Fruit fly (Drosophila melanogaster) whole organism, embryonic: ENCODE measurements around the gene Ccdc114.

Experiments
- Bteb2 ChIP-seq: fragments of 200-800 bp; sonication (Bioruptor generic); optimal IDR thresholded peaks from 2 replicates; lab custom pipeline; 2016; ENCODE audit warnings: missing biosample characterization, missing genetic modification characterization
- CG10654 ChIP-seq: fragments of 200-800 bp; sonication (Bioruptor generic); optimal IDR thresholded peaks from 2 replicates; lab custom pipeline; 2016; ENCODE audit warnings: missing biosample characterization, missing genetic modification characterization
- CG11085 ChIP-seq: fragments of 200-800 bp; sonication (Bioruptor generic); IDR thresholded peaks from 2 replicates; pipeline ENCODE4 v1.3.6; 2022; ENCODE audit warnings: missing biosample characterization, missing genetic modification characterization
- CG11504 ChIP-seq: fragments of 200-800 bp; sonication (Bioruptor generic); optimal IDR thresholded peaks from 3 replicates; lab custom pipeline; 2019; ENCODE audit warnings: missing biosample characterization, mild to moderate bottlenecking, missing genetic modification characterization, moderate library complexity
- CG12391 ChIP-seq: fragments of 200-800 bp; sonication (Bioruptor generic); optimal IDR thresholded peaks from 3 replicates; lab custom pipeline; 2018; ENCODE audit warnings: missing biosample characterization, mild to moderate bottlenecking, missing genetic modification characterization, moderate library complexity
- CG12769 ChIP-seq: fragments of 200-800 bp; sonication (Bioruptor generic); optimal IDR thresholded peaks from 2 replicates; lab custom pipeline; 2019; ENCODE audit warnings: missing biosample characterization, mild to moderate bottlenecking, missing genetic modification characterization, moderate library complexity
- CG13424 ChIP-seq: fragments of 200-800 bp; sonication (Bioruptor generic); optimal IDR thresholded peaks from 2 replicates; lab custom pipeline; 2019; ENCODE audit warnings: missing biosample characterization, mild to moderate bottlenecking, missing genetic modification characterization, moderate library complexity
- CG13624 ChIP-seq: fragments of 200-800 bp; sonication (Bioruptor generic); optimal IDR thresholded peaks from 2 replicates; lab custom pipeline; 2016; ENCODE audit warnings: missing biosample characterization, missing genetic modification characterization
- CG14441 ChIP-seq: fragments of 200-800 bp; sonication (Bioruptor generic); IDR thresholded peaks from 2 replicates; pipeline ENCODE4 v1.3.6; 2022; ENCODE audit warnings: missing biosample characterization, missing genetic modification characterization
- CG1529 ChIP-seq: fragments of 200-800 bp; sonication (Bioruptor generic); optimal IDR thresholded peaks from 3 replicates; lab custom pipeline; 2018; ENCODE audit warnings: missing biosample characterization, missing genetic modification characterization
- CG17328 ChIP-seq: fragments of 200-800 bp; sonication (Bioruptor generic); IDR thresholded peaks from 2 replicates; pipeline ENCODE4 v1.3.6; 2022; ENCODE audit warnings: missing biosample characterization, missing genetic modification characterization
- CG17612 ChIP-seq: fragments of 200-800 bp; sonication (Bioruptor generic); IDR thresholded peaks from 2 replicates; pipeline ENCODE4 v1.3.6; 2022; ENCODE audit warnings: missing biosample characterization, missing genetic modification characterization
- CG30020 ChIP-seq: fragments of 200-800 bp; optimal IDR thresholded peaks from 2 replicates; lab custom pipeline; 2019; ENCODE audit warnings: missing biosample characterization, mild to moderate bottlenecking, missing genetic modification characterization, moderate library complexity
- CG31224 ChIP-seq: fragments of 200-800 bp; sonication (Bioruptor generic); IDR thresholded peaks from 2 replicates; pipeline ENCODE4 v1.3.6; 2022; ENCODE audit warnings: missing biosample characterization, missing genetic modification characterization
- CG31441 ChIP-seq: fragments of 200-800 bp; sonication (Bioruptor generic); IDR thresholded peaks from 2 replicates; pipeline ENCODE4 v1.3.6; 2022; ENCODE audit warnings: missing biosample characterization, missing genetic modification characterization
- CG34224 ChIP-seq: fragments of 200-800 bp; sonication (Bioruptor generic); IDR thresholded peaks from 3 replicates; pipeline ENCODE4 v1.3.6; 2022; ENCODE audit warnings: missing biosample characterization, missing genetic modification characterization; ENCODE audit not compliant: partially characterized antibody
- CG6813 ChIP-seq: fragments of 200-800 bp; sonication (Bioruptor generic); optimal IDR thresholded peaks from 2 replicates; lab custom pipeline; 2017; ENCODE audit warnings: missing biosample characterization, missing genetic modification characterization, mild to moderate bottlenecking, moderate library complexity, missing genetic modification reagents
- CG9609 ChIP-seq: fragments of 200-800 bp; sonication (Bioruptor generic); optimal IDR thresholded peaks from 3 replicates; lab custom pipeline; 2016; ENCODE audit warnings: missing biosample characterization, missing genetic modification characterization
- CG9876 ChIP-seq: fragments of 200-800 bp; sonication (Bioruptor generic); optimal IDR thresholded peaks from 2 replicates; lab custom pipeline; 2016; ENCODE audit warnings: missing biosample characterization, missing genetic modification characterization
- CkIIα-i1 ChIP-seq: fragments of 200-800 bp; sonication (Bioruptor generic); IDR thresholded peaks from 2 replicates; pipeline ENCODE4 v1.3.6; 2022; ENCODE audit warnings: missing biosample characterization, missing genetic modification characterization
- H2.0 ChIP-seq: fragments of 200-800 bp; sonication (Bioruptor generic); IDR thresholded peaks from 2 replicates; pipeline ENCODE4 v1.3.6; 2022; ENCODE audit warnings: missing biosample characterization, missing genetic modification characterization
- Hr3 ChIP-seq: fragments of 200-800 bp; sonication (Bioruptor generic); optimal IDR thresholded peaks from 3 replicates; lab custom pipeline; 2016; ENCODE audit warnings: missing biosample characterization, missing genetic modification characterization
- MBD-R2 ChIP-seq: fragments of 200-800 bp; sonication (Bioruptor generic); IDR thresholded peaks from 2 replicates; pipeline ENCODE4 v1.3.6; 2022; ENCODE audit warnings: missing biosample characterization, missing genetic modification characterization
- Max ChIP-seq: fragments of 200-800 bp; sonication (Bioruptor generic); optimal IDR thresholded peaks from 2 replicates; lab custom pipeline; 2016; ENCODE audit warnings: missing biosample characterization, mild to moderate bottlenecking, missing genetic modification characterization
- Optix ChIP-seq: fragments of 200-800 bp; sonication (Bioruptor generic); IDR thresholded peaks from 3 replicates; pipeline ENCODE4 v1.3.6; 2022; ENCODE audit warnings: missing biosample characterization, missing genetic modification characterization
- Poxn ChIP-seq: fragments of 200-800 bp; sonication (Bioruptor generic); IDR thresholded peaks from 2 replicates; pipeline ENCODE4 v1.3.6; 2022; ENCODE audit warnings: missing biosample characterization, missing genetic modification characterization
- ash1 ChIP-seq: fragments of 200-800 bp; sonication (Bioruptor generic); optimal IDR thresholded peaks from 2 replicates; lab custom pipeline; 2018; ENCODE audit warnings: missing biosample characterization, mild to moderate bottlenecking, missing genetic modification characterization
- chif ChIP-seq, 2 experiments: fragments of 200-800 bp; sonication (Bioruptor generic); optimal IDR thresholded peaks; 3 replicates each; lab custom pipeline; 2016; ENCODE audit warnings: missing biosample characterization in 2 of 2, missing genetic modification characterization in 2 of 2
- chn ChIP-seq: fragments of 200-800 bp; sonication (Bioruptor generic); optimal IDR thresholded peaks from 2 replicates; lab custom pipeline; 2016; ENCODE audit warnings: missing biosample characterization, missing genetic modification characterization
- disco-r ChIP-seq: fragments of 200-800 bp; sonication (Bioruptor generic); optimal IDR thresholded peaks from 2 replicates; lab custom pipeline; 2016; ENCODE audit warnings: missing biosample characterization, missing genetic modification characterization
- dmrt99B ChIP-seq: fragments of 200-800 bp; sonication (Bioruptor generic); optimal IDR thresholded peaks from 2 replicates; lab custom pipeline; 2018; ENCODE audit warnings: missing biosample characterization, mild to moderate bottlenecking, missing genetic modification characterization, moderate library complexity
- eve ChIP-seq, 2 experiments: fragments of >200 bp; optimal IDR thresholded peaks; 2 replicates each; lab custom pipeline; 2017; ENCODE audit warnings: missing biosample characterization in 2 of 2, missing genetic modification characterization in 2 of 2
- fru ChIP-seq: fragments of >200 bp; optimal IDR thresholded peaks from 2 replicates; lab custom pipeline; 2017
- gro ChIP-seq: fragments of 200-800 bp; sonication (Bioruptor generic); optimal IDR thresholded peaks from 2 replicates; lab custom pipeline; 2016; ENCODE audit warnings: missing biosample characterization, missing genetic modification characterization
- hth ChIP-seq: fragments of >200 bp; optimal IDR thresholded peaks from 2 replicates; lab custom pipeline; 2017; ENCODE audit warnings: inconsistent platforms
- jigr1 ChIP-seq: fragments of 200-800 bp; sonication (Bioruptor generic); IDR thresholded peaks from 3 replicates; pipeline ENCODE4 v1.3.6; 2022; ENCODE audit warnings: missing biosample characterization, missing genetic modification characterization
- jing ChIP-seq: fragments of 200-800 bp; sonication (Bioruptor generic); optimal IDR thresholded peaks from 2 replicates; lab custom pipeline; 2018; ENCODE audit warnings: missing biosample characterization, mild to moderate bottlenecking, missing genetic modification characterization
- ken ChIP-seq: fragments of 200-800 bp; sonication (Bioruptor generic); IDR thresholded peaks from 3 replicates; pipeline ENCODE4 v1.3.6; 2022; ENCODE audit warnings: missing biosample characterization, missing genetic modification characterization
- klu ChIP-seq: fragments of 200-800 bp; sonication (Bioruptor generic); IDR thresholded peaks from 2 replicates; pipeline ENCODE4 v1.3.6; 2022; ENCODE audit warnings: missing biosample characterization, missing genetic modification characterization
- mirr ChIP-seq: fragments of 200-800 bp; sonication (Bioruptor generic); optimal IDR thresholded peaks from 3 replicates; lab custom pipeline; 2018; ENCODE audit warnings: missing biosample characterization, mild to moderate bottlenecking, missing genetic modification characterization
- p53 ChIP-seq: fragments of 200-800 bp; sonication (Bioruptor generic); optimal IDR thresholded peaks from 2 replicates; lab custom pipeline; 2016; ENCODE audit warnings: missing biosample characterization, missing genetic modification characterization
- pho ChIP-seq: fragments of 200-800 bp; sonication (Bioruptor generic); optimal IDR thresholded peaks from 2 replicates; lab custom pipeline; 2016; ENCODE audit warnings: missing biosample characterization, missing genetic modification characterization
- psq ChIP-seq: fragments of 200-800 bp; sonication (Bioruptor generic); optimal IDR thresholded peaks from 2 replicates; lab custom pipeline; 2017; ENCODE audit warnings: missing biosample characterization, missing genetic modification characterization
- salm ChIP-seq: fragments of 200-800 bp; sonication (Bioruptor generic); optimal IDR thresholded peaks from 2 replicates; lab custom pipeline; 2018; ENCODE audit warnings: missing biosample characterization, mild to moderate bottlenecking, missing genetic modification characterization
- scrt ChIP-seq: fragments of 200-800 bp; sonication (Bioruptor generic); optimal IDR thresholded peaks from 2 replicates; lab custom pipeline; 2018; ENCODE audit warnings: missing biosample characterization, mild to moderate bottlenecking, missing genetic modification characterization, moderate library complexity
- sens-2 ChIP-seq: fragments of 200-800 bp; sonication (Bioruptor generic); IDR thresholded peaks from 2 replicates; pipeline ENCODE4 v1.3.6; 2022; ENCODE audit warnings: missing biosample characterization, missing genetic modification characterization
- slbo ChIP-seq: fragments of 200-800 bp; sonication (Bioruptor generic); IDR thresholded peaks from 2 replicates; pipeline ENCODE4 v1.3.6; 2022; ENCODE audit warnings: missing biosample characterization, missing genetic modification characterization
- ttk ChIP-seq: fragments of 200-800 bp; sonication (Bioruptor generic); IDR thresholded peaks from 2 replicates; pipeline ENCODE4 v2.1.2; 2022; ENCODE audit warnings: missing biosample characterization, missing genetic modification characterization
- tup ChIP-seq: fragments of 200-800 bp; sonication (Bioruptor generic); optimal IDR thresholded peaks from 2 replicates; lab custom pipeline; 2016; ENCODE audit warnings: missing biosample characterization, mild to moderate bottlenecking, missing genetic modification characterization, moderate library complexity
- unpg ChIP-seq: fragments of 200-800 bp; sonication (Bioruptor generic); optimal IDR thresholded peaks from 3 replicates; lab custom pipeline; 2018; ENCODE audit warnings: missing biosample characterization, mild to moderate bottlenecking, missing genetic modification characterization, moderate library complexity
- z ChIP-seq: fragments of 200-800 bp; sonication (Bioruptor generic); IDR thresholded peaks from 3 replicates; pipeline ENCODE4 v1.3.6; 2022; ENCODE audit warnings: missing biosample characterization, missing genetic modification characterization

Gene Ccdc114

DNA sequence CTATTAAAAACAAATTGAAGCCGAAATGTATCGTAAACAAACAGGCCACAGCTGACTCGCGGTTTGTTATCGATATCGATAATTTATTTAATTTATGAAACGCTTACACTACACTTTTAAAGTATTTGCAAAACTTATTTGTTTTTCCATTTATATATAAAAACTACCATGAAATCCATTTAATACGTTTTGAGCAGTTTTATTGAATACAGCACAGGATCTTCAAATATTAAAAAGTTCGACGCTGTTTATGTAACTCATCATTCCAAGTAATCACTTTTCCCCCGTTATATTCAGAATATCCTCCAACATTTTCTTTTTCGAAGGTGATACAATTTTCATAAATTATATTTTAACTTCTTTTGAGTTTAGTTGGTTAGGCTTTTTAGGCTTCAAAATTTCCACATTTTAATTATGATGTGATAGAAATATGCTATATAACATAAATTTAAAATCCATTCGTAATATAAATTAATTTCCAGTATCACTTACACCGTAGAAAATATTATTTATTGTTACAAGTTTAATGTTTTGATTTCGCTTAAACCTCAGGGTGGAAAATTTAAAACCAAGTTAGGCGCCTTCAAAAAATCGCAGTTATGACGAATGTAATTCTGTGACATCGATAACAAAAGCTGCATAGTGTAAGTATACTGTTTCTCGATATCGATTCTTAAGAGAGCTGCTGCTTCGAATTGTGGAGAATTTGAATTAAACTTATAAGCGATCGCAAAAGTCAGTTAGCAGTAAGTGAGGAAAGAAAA lies 22.6 kb upstream of the Ccdc114 start, which contains the start of the genes CG10324 and CCT3 (continued):
- TF ChIP-seq Poxn (GFP tag; lab: Robert Waterston, UW): no peak
- peak; percentile 45 for TF ChIP-seq Bteb2
- TF ChIP-seq Max (GFP tag; lab: Kevin White, UChicago): peak; percentile 53
- peak; percentile 62 for TF ChIP-seq Hr3 (GFP tag; lab: Kevin White, UChicago)
- no peak for TF ChIP-seq dmrt99B
- peak; percentile 39; the same call in 1 of the 2 replicates for TF ChIP-seq CG14441 (GFP tag; lab: Robert Waterston, UW)
- peak; percentile 16 for TF ChIP-seq psq (GFP tag; lab: Kevin White, UChicago)
- peak; percentile 74 for TF ChIP-seq CG31441 (GFP tag; lab: Robert Waterston, UW)
- peak; percentile 72 for TF ChIP-seq slbo (GFP tag; lab: Robert Waterston, UW)
- peak; percentile 55 for TF ChIP-seq ttk (GFP tag; lab: Robert Waterston, UW)
- no peak for TF ChIP-seq CG6813 (GFP tag; lab: Kevin White, UChicago)
- peak; percentile 75 for TF ChIP-seq MBD-R2
- TF ChIP-seq CG11085 (GFP tag; lab: Robert Waterston, UW): no peak
- TF ChIP-seq CG12769: no peak
- peak; percentile 59 for TF ChIP-seq chn (GFP tag; lab: Kevin White, UChicago)
- TF ChIP-seq CG34224 (GFP tag; lab: Robert Waterston, UW): no peak; the same call in 2 of the 3 replicates
- no peak for TF ChIP-seq CkIIα-i1 (GFP tag; lab: Robert Waterston, UW)
- TF ChIP-seq CG17328: peak; percentile 40; the same call in 1 of the 2 replicates
- TF ChIP-seq CG12391 (tag; lab: Kevin White, UChicago): peak; percentile 75
- TF ChIP-seq mirr (GFP tag; lab: Kevin White, UChicago): no peak
- no peak for TF ChIP-seq Optix
- peak; percentile 76 for TF ChIP-seq unpg (GFP tag; lab: Kevin White, UChicago)
- TF ChIP-seq klu: no peak
- TF ChIP-seq CG17612 (GFP tag; lab: Robert Waterston, UW): no peak
- peak; percentile 44 for TF ChIP-seq CG9609 (GFP tag; lab: Kevin White, UChicago)
- TF ChIP-seq CG9876 (GFP tag; lab: Kevin White, UChicago): no peak
- TF ChIP-seq chif (GFP tag; optimal IDR thresholded peaks at IDR 0.05; lab: Kevin White, UChicago): peak; percentile 31 to 37
- peak; percentile 44 for TF ChIP-seq CG1529 (GFP tag; lab: Kevin White, UChicago)
- TF ChIP-seq pho (GFP tag; lab: Kevin White, UChicago): peak; percentile 50
- TF ChIP-seq CG13424: peak; percentile 81
- TF ChIP-seq scrt: no peak
- TF ChIP-seq sens-2 (GFP tag; lab: Robert Waterston, UW): peak; percentile 26; the same call in 1 of the 2 replicates
- TF ChIP-seq fru (lab: Kevin White, UChicago): no peak
- TF ChIP-seq hth (lab: Kevin White, UChicago): no peak
- peak; percentile 91 for TF ChIP-seq CG30020 (tag; lab: Kevin White, UChicago)
- TF ChIP-seq salm (tag; lab: Kevin White, UChicago): peak; percentile 18
- TF ChIP-seq tup (GFP tag; lab: Kevin White, UChicago): no peak
- peak; percentile 59 for TF ChIP-seq H2.0 (GFP tag; lab: Robert Waterston, UW)
- no peak for TF ChIP-seq disco-r (GFP tag; lab: Kevin White, UChicago)
- peak; percentile 74; the same call in 2 of the 3 replicates for TF ChIP-seq ken (GFP tag; lab: Robert Waterston, UW)
- TF ChIP-seq CG10654: peak; percentile 44
- no peak for TF ChIP-seq ash1 (GFP tag; lab: Kevin White, UChicago)
- no peak for TF ChIP-seq CG11504 (tag; lab: Kevin White, UChicago)
- TF ChIP-seq z (GFP tag; lab: Robert Waterston, UW): no peak
- no peak for TF ChIP-seq gro (GFP tag; lab: Kevin White, UChicago)
- TF ChIP-seq CG13624 (GFP tag; lab: Kevin White, UChicago): peak; percentile 19
- TF ChIP-seq CG31224 (GFP tag; lab: Robert Waterston, UW): peak; percentile 34; the same call in 1 of the 2 replicates
- no peak for TF ChIP-seq p53 (GFP tag; lab: Kevin White, UChicago)
- TF ChIP-seq jigr1 (GFP tag; lab: Robert Waterston, UW): no peak
- TF ChIP-seq jing (GFP tag; lab: Kevin White, UChicago): no peak
- TF ChIP-seq eve (GFP tag; optimal IDR thresholded peaks at IDR 0.05; lab: Kevin White, UChicago): no peak
